Fruit fly (Drosophila melanogaster): ENCODE data around the gene CG33191.

DNA sequence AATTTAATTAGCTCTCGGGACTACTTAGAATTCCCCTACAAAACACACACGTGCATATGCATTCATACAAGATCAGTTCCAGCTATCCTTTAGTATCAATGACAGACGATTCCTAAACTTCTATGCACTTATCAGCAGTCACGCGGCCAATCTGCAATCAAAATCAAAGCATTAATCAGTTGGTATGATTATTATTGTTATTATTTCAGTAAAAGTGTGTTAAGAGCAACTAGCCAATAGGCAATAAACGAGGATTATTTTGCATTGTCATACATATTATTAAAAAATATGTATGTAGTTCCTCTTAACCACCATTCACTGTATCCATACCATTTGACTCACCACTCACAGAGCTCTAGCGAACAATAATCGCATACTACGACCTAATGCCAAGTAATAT is 43.2 kb upstream of the CG33191 start:
- TF ChIP-seq ovo (GFP tag; optimal IDR thresholded peaks at IDR 0.05) (no peak), cnc (optimal IDR thresholded peaks at IDR 0.05) (peak in 1 of 2 experiments; percentile 50), CG7101 (tag; optimal IDR thresholded peaks at IDR 0.05) (no peak)

Data from whole organism, adult.